Worm (Caenorhabditis elegans) whole organism, midembryonic: ENCODE data around the gene col-126.

Source experiments
- ref-1 ChIP-seq: fragments of 200-800 bp; sonication (Bioruptor generic); conservative IDR thresholded peaks from 2 replicates; pipeline ENCODE4 v1.3.6; 2022; ENCODE audit warnings: missing genetic modification reagents, missing genetic modification characterization, missing compliant biosample characterization
- ztf-23 ChIP-seq: fragments of 200-800 bp; sonication (Bioruptor generic); IDR thresholded peaks from 2 replicates; pipeline ENCODE4 v1.3.6; 2022; ENCODE audit warnings: missing genetic modification reagents, missing genetic modification characterization, missing compliant biosample characterization

DNA sequence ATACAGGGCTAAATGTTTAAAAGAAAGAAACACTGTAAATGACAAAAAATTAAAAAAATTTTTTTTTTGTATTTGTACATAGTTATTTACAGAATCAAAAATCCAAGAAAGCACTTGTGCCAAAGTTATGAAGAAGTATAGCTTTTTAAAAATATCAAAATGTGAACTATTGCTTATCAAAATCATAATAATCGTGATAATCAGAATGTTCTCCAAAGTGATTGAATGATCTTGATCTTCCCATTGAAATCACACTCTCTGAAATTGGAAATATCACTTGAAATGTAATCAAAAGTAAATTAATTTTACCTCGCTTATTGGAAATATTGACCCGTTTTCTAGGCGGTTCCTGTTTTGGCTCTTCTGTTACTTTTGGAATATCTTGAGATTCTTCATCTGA is 36.7 kb upstream of the col-126 start:
- TF ChIP-seq ztf-23 (GFP tag; lab: Robert Waterston, UW) (no peak), ref-1 (GFP tag; lab: Robert Waterston, UW) (no peak)
